Fruit fly (Drosophila melanogaster) whole organism: ENCODE results near the gene Rrp1.

ENCODE experiments used
- CG8478 ChIP-seq: fragments of >200 bp; optimal IDR thresholded peaks from 2 replicates; lab custom pipeline; 2018; ENCODE audit warnings: inconsistent platforms
- Dll ChIP-seq: fragments of >200 bp; optimal IDR thresholded peaks from 2 replicates; lab custom pipeline; 2017
- pan ChIP-seq: fragments of >200 bp; optimal IDR thresholded peaks from 2 replicates; lab custom pipeline; 2017
- usp ChIP-seq: fragments of >200 bp; optimal IDR thresholded peaks from 2 replicates; lab custom pipeline; 2017; ENCODE audit warnings: missing biosample characterization, missing genetic modification characterization, mixed read lengths

DNA sequence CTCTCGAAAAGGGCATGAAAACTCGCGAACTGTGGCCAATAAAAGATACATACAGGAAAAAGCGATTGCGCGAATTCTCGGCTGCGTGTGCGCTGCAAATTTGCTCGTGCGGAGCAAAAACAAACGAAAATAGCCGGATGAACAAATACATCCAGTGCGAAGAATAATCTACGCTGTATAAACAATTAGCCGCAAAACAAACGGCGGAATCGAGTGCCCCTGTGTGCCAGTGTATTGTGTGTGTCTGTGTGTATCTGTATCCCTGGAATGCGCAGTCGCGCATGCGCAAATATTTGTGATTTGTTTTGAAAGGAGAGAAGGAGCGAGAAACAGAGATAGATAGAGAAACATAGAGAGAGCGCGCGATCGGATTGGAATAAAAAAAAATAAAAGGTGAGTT, 27.3 kb upstream of the Rrp1 start:
- no peak for TF ChIP-seq usp (GFP tag; lab: Kevin White, UChicago)
- no peak for TF ChIP-seq pan (lab: Kevin White, UChicago)
- no peak for TF ChIP-seq CG8478
- no peak for TF ChIP-seq Dll (lab: Kevin White, UChicago)
